Worm (Caenorhabditis elegans) whole organism, L4 larva: Measurements from ENCODE around the gene Y62E10A.23.

Experiments used
- nhr-102 ChIP-seq: sonication (generic microtip); optimal IDR thresholded peaks from 2 replicates; lab custom pipeline; 2016; ENCODE audit warnings: mild to moderate bottlenecking, missing genetic modification characterization, moderate library complexity, missing compliant biosample characterization
- nhr-11 ChIP-seq: fragments of 150-350 bp; optimal IDR thresholded peaks from 2 replicates; lab custom pipeline; 2014; ENCODE audit warnings: missing biosample characterization, missing genetic modification characterization
- pha-4 ChIP-seq, 2 experiments: fragments of 150-350 bp in 1 of 2; fragments of 200-800 bp in 1 of 2; sonication (Bioruptor generic) in 1 of 2; IDR thresholded peaks in 1 of 2; optimal IDR thresholded peaks in 1 of 2; 2 replicates each; pipeline versions ENCODE4 v1.3.6 to Lab custom; 2014 to 2022; ENCODE audit warnings: missing genetic modification characterization in 2 of 2, missing genetic modification reagents in 2 of 2, missing biosample characterization in 1 of 2, missing compliant biosample characterization in 1 of 2

ce11 chrIV:13395255-13395654, 9.1 kb downstream of the Y62E10A.23 start:
- peak; percentile 84 for TF ChIP-seq nhr-11 (tag; lab: Kevin White, UChicago)
- TF ChIP-seq nhr-102: peak; percentile 65
- peak; percentile 75 for TF ChIP-seq pha-4 (GFP tag; IDR thresholded peaks at IDR 0.05; lab: Robert Waterston, UW)
- TF ChIP-seq pha-4 (tag; optimal IDR thresholded peaks at IDR 0.05; lab: Kevin White, UChicago): no peak
